Fruit fly (Drosophila melanogaster) whole organism, embryonic: ENCODE results near the gene Sirup.
A peak's percentile ranks its signal among the peaks of the same experiment; 100 is the strongest.

Experiments
- CG10147 ChIP-seq: fragments of 200-800 bp; sonication (Bioruptor generic); optimal IDR thresholded peaks from 2 replicates; lab custom pipeline; 2019; ENCODE audit warnings: missing biosample characterization, mild to moderate bottlenecking, missing genetic modification characterization, moderate library complexity
- CG10366 ChIP-seq: fragments of 200-800 bp; sonication (Bioruptor generic); IDR thresholded peaks from 2 replicates; pipeline ENCODE4 v1.3.6; 2022; ENCODE audit warnings: missing biosample characterization, missing genetic modification characterization
- CG11504 ChIP-seq: fragments of 200-800 bp; sonication (Bioruptor generic); optimal IDR thresholded peaks from 3 replicates; lab custom pipeline; 2019; ENCODE audit warnings: missing biosample characterization, mild to moderate bottlenecking, missing genetic modification characterization, moderate library complexity
- CG12659 ChIP-seq: fragments of 200-800 bp; sonication (Bioruptor generic); optimal IDR thresholded peaks from 3 replicates; lab custom pipeline; 2017; ENCODE audit warnings: mild to moderate bottlenecking, missing biosample characterization, missing genetic modification reagents, missing genetic modification characterization
- CG13287 ChIP-seq: fragments of 200-800 bp; sonication (Bioruptor generic); IDR thresholded peaks from 2 replicates; pipeline ENCODE4 v1.3.6; 2022; ENCODE audit warnings: missing biosample characterization, missing genetic modification characterization; ENCODE audit not compliant: partially characterized antibody
- CG15269 ChIP-seq: fragments of 200-800 bp; sonication (Bioruptor generic); optimal IDR thresholded peaks from 2 replicates; lab custom pipeline; 2018; ENCODE audit warnings: missing biosample characterization, mild to moderate bottlenecking, missing genetic modification characterization, moderate library complexity
- CG16815 ChIP-seq: fragments of 200-800 bp; sonication (Bioruptor generic); optimal IDR thresholded peaks from 3 replicates; lab custom pipeline; 2017; ENCODE audit warnings: missing biosample characterization, mild to moderate bottlenecking, missing genetic modification characterization
- CG17912 ChIP-seq: fragments of 200-800 bp; sonication (Bioruptor generic); optimal IDR thresholded peaks from 2 replicates; lab custom pipeline; 2018; ENCODE audit warnings: missing biosample characterization, mild to moderate bottlenecking, missing genetic modification characterization
- CG18262 ChIP-seq: fragments of 200-800 bp; optimal IDR thresholded peaks from 3 replicates; lab custom pipeline; 2019; ENCODE audit warnings: missing biosample characterization, mild to moderate bottlenecking, missing genetic modification characterization, moderate library complexity
- CG18476 ChIP-seq: fragments of 200-800 bp; sonication (Bioruptor generic); optimal IDR thresholded peaks from 2 replicates; lab custom pipeline; 2016; ENCODE audit warnings: missing biosample characterization, mild to moderate bottlenecking, missing genetic modification characterization
- CG2116 ChIP-seq: fragments of 200-800 bp; sonication (Bioruptor generic); optimal IDR thresholded peaks from 3 replicates; lab custom pipeline; 2018; ENCODE audit warnings: missing biosample characterization, mild to moderate bottlenecking, missing genetic modification characterization
- CG2120 ChIP-seq: fragments of 200-800 bp; sonication (Bioruptor generic); optimal IDR thresholded peaks from 3 replicates; lab custom pipeline; 2016; ENCODE audit warnings: missing biosample characterization, missing genetic modification characterization
- CG30403 ChIP-seq: fragments of 200-800 bp; sonication (Bioruptor generic); optimal IDR thresholded peaks from 3 replicates; lab custom pipeline; 2016; ENCODE audit warnings: missing biosample characterization, missing genetic modification characterization
- CG3838 ChIP-seq: fragments of 200-800 bp; sonication (Bioruptor generic); optimal IDR thresholded peaks from 3 replicates; lab custom pipeline; 2016; ENCODE audit warnings: missing biosample characterization, missing genetic modification characterization
- CG4282 ChIP-seq: fragments of 200-800 bp; sonication (Bioruptor generic); optimal IDR thresholded peaks from 2 replicates; lab custom pipeline; 2016; ENCODE audit warnings: missing biosample characterization, missing genetic modification characterization
- CG7271 ChIP-seq: fragments of 200-800 bp; sonication (Bioruptor generic); optimal IDR thresholded peaks from 2 replicates; lab custom pipeline; 2018; ENCODE audit warnings: missing biosample characterization, mild to moderate bottlenecking, missing genetic modification characterization, moderate library complexity
- CG7839 ChIP-seq: fragments of 200-800 bp; sonication (Bioruptor generic); optimal IDR thresholded peaks from 3 replicates; lab custom pipeline; 2018; ENCODE audit warnings: missing biosample characterization, mild to moderate bottlenecking, missing genetic modification characterization, moderate library complexity
- Camta ChIP-seq: fragments of 200-800 bp; sonication (Bioruptor generic); optimal IDR thresholded peaks from 2 replicates; lab custom pipeline; 2016; ENCODE audit warnings: missing biosample characterization, missing genetic modification characterization
- CoRest ChIP-seq: fragments of 200-800 bp; sonication (Bioruptor generic); optimal IDR thresholded peaks from 3 replicates; lab custom pipeline; 2018; ENCODE audit warnings: missing biosample characterization, mild to moderate bottlenecking, missing genetic modification characterization, moderate library complexity
- Dll ChIP-seq: fragments of 200-800 bp; sonication (Bioruptor generic); IDR thresholded peaks from 4 replicates; pipeline ENCODE4 v1.3.6; 2022; ENCODE audit warnings: missing biosample characterization, missing genetic modification characterization; ENCODE audit not compliant: partially characterized antibody
- Eip74EF ChIP-seq, 2 experiments: fragments of 200-800 bp in 1 of 2; fragments of >200 bp in 1 of 2; sonication (Bioruptor generic) in 1 of 2; optimal IDR thresholded peaks; 2 replicates each; lab custom pipeline; 2017 to 2019; ENCODE audit warnings: missing biosample characterization in 2 of 2, missing genetic modification characterization in 2 of 2, mild to moderate bottlenecking in 1 of 2, moderate library complexity in 1 of 2
- Elba2 ChIP-seq: fragments of 200-800 bp; sonication (Bioruptor generic); optimal IDR thresholded peaks from 3 replicates; lab custom pipeline; 2016; ENCODE audit warnings: missing biosample characterization, missing genetic modification characterization
- GATAe ChIP-seq: fragments of 200-800 bp; sonication (Bioruptor generic); conservative IDR thresholded peaks from 2 replicates; pipeline ENCODE4 v1.3.6; 2022; ENCODE audit warnings: missing biosample characterization, missing genetic modification characterization
- Pdp1 ChIP-seq, 2 experiments: fragments of 200-800 bp; sonication (Bioruptor generic); optimal IDR thresholded peaks; 3 replicates each; lab custom pipeline; 2016; ENCODE audit warnings: missing biosample characterization in 2 of 2, missing genetic modification characterization in 2 of 2, mild to moderate bottlenecking in 1 of 2, moderate library complexity in 1 of 2
- Ptx1 ChIP-seq: fragments of 200-800 bp; sonication (Bioruptor generic); IDR thresholded peaks from 2 replicates; pipeline ENCODE4 v1.3.6; 2022; ENCODE audit warnings: missing biosample characterization, missing genetic modification characterization
- Rfx ChIP-seq: fragments of 200-800 bp; sonication (Bioruptor generic); IDR thresholded peaks from 2 replicates; pipeline ENCODE4 v1.3.6; 2022; ENCODE audit warnings: missing biosample characterization, missing genetic modification characterization
- Scr ChIP-seq: fragments of 200-800 bp; sonication (Bioruptor generic); IDR thresholded peaks from 2 replicates; pipeline ENCODE4 v1.3.6; 2022; ENCODE audit warnings: missing biosample characterization, missing genetic modification characterization; ENCODE audit not compliant: partially characterized antibody
- Trl ChIP-seq, 3 experiments: fragments of >200 bp in 2 of 3; fragments of 200-800 bp in 1 of 3; sonication (Bioruptor generic) in 1 of 3; optimal IDR thresholded peaks; 2 replicates in 1 of 3; 3 replicates in 2 of 3; lab custom pipeline; 2016 to 2017; ENCODE audit warnings: missing biosample characterization in 1 of 3, missing genetic modification characterization in 1 of 3
- dan ChIP-seq: fragments of 200-800 bp; sonication (Bioruptor generic); IDR thresholded peaks from 2 replicates; pipeline ENCODE4 v1.3.6; 2022; ENCODE audit warnings: missing biosample characterization, missing genetic modification characterization
- dm ChIP-seq: fragments of 200-800 bp; sonication (Bioruptor generic); optimal IDR thresholded peaks from 3 replicates; lab custom pipeline; 2016; ENCODE audit warnings: missing biosample characterization, missing genetic modification characterization
- dmrt11E ChIP-seq: fragments of 200-800 bp; sonication (Bioruptor generic); optimal IDR thresholded peaks from 3 replicates; lab custom pipeline; 2018; ENCODE audit warnings: missing biosample characterization, mild to moderate bottlenecking, missing genetic modification characterization, moderate library complexity
- emc ChIP-seq: fragments of 200-800 bp; sonication (Bioruptor generic); optimal IDR thresholded peaks from 2 replicates; lab custom pipeline; 2016; ENCODE audit warnings: missing biosample characterization, missing genetic modification characterization
- fd96Cb ChIP-seq: fragments of 200-800 bp; sonication (Bioruptor generic); optimal IDR thresholded peaks from 2 replicates; lab custom pipeline; 2018; ENCODE audit warnings: missing biosample characterization, mild to moderate bottlenecking, missing genetic modification characterization, moderate library complexity
- gcm2 ChIP-seq: fragments of 200-800 bp; sonication (Bioruptor generic); optimal IDR thresholded peaks from 2 replicates; lab custom pipeline; 2016; ENCODE audit warnings: missing biosample characterization, missing genetic modification characterization
- gt ChIP-seq: fragments of 200-800 bp; sonication (Bioruptor generic); IDR thresholded peaks from 2 replicates; pipeline ENCODE4 v1.3.6; 2022; ENCODE audit warnings: missing biosample characterization, missing genetic modification characterization
- hbn ChIP-seq: fragments of 200-800 bp; sonication (Bioruptor generic); IDR thresholded peaks from 2 replicates; pipeline ENCODE4 v1.3.6; 2022; ENCODE audit warnings: missing biosample characterization, missing genetic modification characterization; ENCODE audit not compliant: partially characterized antibody
- inv ChIP-seq: fragments of 200-800 bp; sonication (Bioruptor generic); IDR thresholded peaks from 2 replicates; pipeline ENCODE4 v1.3.6; 2022; ENCODE audit warnings: missing biosample characterization, missing genetic modification characterization; ENCODE audit not compliant: partially characterized antibody
- lmd ChIP-seq: fragments of 200-800 bp; sonication (Bioruptor generic); IDR thresholded peaks from 2 replicates; pipeline ENCODE4 v1.3.6; 2022; ENCODE audit warnings: missing biosample characterization, missing genetic modification characterization
- mld ChIP-seq: fragments of 200-800 bp; sonication (Bioruptor generic); IDR thresholded peaks from 3 replicates; pipeline ENCODE4 v1.3.6; 2022; ENCODE audit warnings: missing biosample characterization, missing genetic modification characterization; ENCODE audit not compliant: partially characterized antibody
- onecut ChIP-seq: fragments of 200-800 bp; sonication (Bioruptor generic); IDR thresholded peaks from 2 replicates; pipeline ENCODE4 v1.3.6; 2022; ENCODE audit warnings: missing biosample characterization, missing genetic modification characterization
- phol ChIP-seq: fragments of 200-800 bp; sonication (Bioruptor generic); optimal IDR thresholded peaks from 3 replicates; lab custom pipeline; 2018; ENCODE audit warnings: missing biosample characterization, mild to moderate bottlenecking, missing genetic modification characterization, moderate library complexity
- row ChIP-seq: fragments of 200-800 bp; sonication (Bioruptor generic); IDR thresholded peaks from 3 replicates; pipeline ENCODE4 v1.3.6; 2022; ENCODE audit warnings: missing biosample characterization, missing genetic modification characterization
- sna ChIP-seq: fragments of 200-800 bp; sonication (Bioruptor generic); IDR thresholded peaks from 2 replicates; pipeline ENCODE4 v1.3.6; 2022; ENCODE audit warnings: missing biosample characterization, missing genetic modification characterization; ENCODE audit not compliant: partially characterized antibody
- so ChIP-seq: fragments of 200-800 bp; sonication (Bioruptor generic); IDR thresholded peaks from 3 replicates; pipeline ENCODE4 v1.3.6; 2022; ENCODE audit warnings: missing biosample characterization, missing genetic modification characterization
- sqz ChIP-seq: fragments of 200-800 bp; sonication (Bioruptor generic); optimal IDR thresholded peaks from 3 replicates; lab custom pipeline; 2018; ENCODE audit warnings: missing biosample characterization, mild to moderate bottlenecking, missing genetic modification characterization
- tll ChIP-seq, 2 experiments: fragments of 200-800 bp in 1 of 2; fragments of >200 bp in 1 of 2; sonication (Bioruptor generic) in 1 of 2; optimal IDR thresholded peaks; 2 replicates each; lab custom pipeline; 2017 to 2019; ENCODE audit warnings: missing biosample characterization in 2 of 2, missing genetic modification characterization in 2 of 2, mild to moderate bottlenecking in 1 of 2, moderate library complexity in 1 of 2

Gene Sirup

dm6 chr2L:8009283-8010211 lies 10.9 kb downstream of the Sirup start, which contains the start of gene CG12560 (continued):
- TF ChIP-seq CG10366, result peak; percentile 18; the same call in 1 of the 2 replicates
- no peak for TF ChIP-seq CG16815 (GFP tag; lab: Kevin White, UChicago)
- TF ChIP-seq CG30403 (GFP tag; lab: Kevin White, UChicago), result no peak
- peak; percentile 43; the same call in 1 of the 3 replicates for TF ChIP-seq row (GFP tag; lab: Robert Waterston, UW)
- TF ChIP-seq onecut (GFP tag; lab: Robert Waterston, UW), result peak; percentile 16; the same call in 1 of the 2 replicates
- no peak for TF ChIP-seq CG18262 (tag; lab: Kevin White, UChicago)
- peak; percentile 27 for TF ChIP-seq sqz (GFP tag; lab: Kevin White, UChicago)
- TF ChIP-seq Eip74EF (GFP tag; optimal IDR thresholded peaks at IDR 0.05; lab: Kevin White, UChicago), result no peak
- no peak for TF ChIP-seq gcm2 (GFP tag; lab: Kevin White, UChicago)
- no peak for TF ChIP-seq hbn
- peak; percentile 64 for TF ChIP-seq CG11504
- no peak for TF ChIP-seq mld (GFP tag; lab: Robert Waterston, UW)
- TF ChIP-seq CG18476, result no peak
- TF ChIP-seq GATAe (GFP tag; lab: Robert Waterston, UW), result no peak
- no peak for TF ChIP-seq dan (GFP tag; lab: Robert Waterston, UW)
- no peak for TF ChIP-seq CG2120 (GFP tag; lab: Kevin White, UChicago)
- TF ChIP-seq fd96Cb (tag; lab: Kevin White, UChicago), result no peak
- TF ChIP-seq CG12659, result peak; percentile 26
- no peak for TF ChIP-seq inv (GFP tag; lab: Robert Waterston, UW)
- TF ChIP-seq Dll (GFP tag; lab: Robert Waterston, UW), result no peak
- no peak for TF ChIP-seq CG4282
- TF ChIP-seq CG13287 (GFP tag; lab: Robert Waterston, UW), result no peak
- TF ChIP-seq gt (GFP tag; lab: Robert Waterston, UW), result no peak
- TF ChIP-seq CG10147 (GFP tag; lab: Kevin White, UChicago), result no peak
- TF ChIP-seq Scr (GFP tag; lab: Robert Waterston, UW), result 0 out of 2 replicates have a peak, but pooled peaks have one; percentile 21
- TF ChIP-seq emc (GFP tag; lab: Kevin White, UChicago), result no peak
- no peak for TF ChIP-seq lmd (GFP tag; lab: Robert Waterston, UW)
- TF ChIP-seq CoRest (tag; lab: Kevin White, UChicago), result no peak
- no peak for TF ChIP-seq CG7271 (tag; lab: Kevin White, UChicago)
- peak in 1 of 2 experiments; percentile 8 for TF ChIP-seq Pdp1 (GFP tag; optimal IDR thresholded peaks at IDR 0.05; lab: Kevin White, UChicago)
- peak; percentile 20 for TF ChIP-seq CG17912
- peak; percentile 71; the same call in 2 of the 3 replicates for TF ChIP-seq so (GFP tag; lab: Robert Waterston, UW)
- TF ChIP-seq CG7839, result no peak
- peak; percentile 15 to 60 for TF ChIP-seq Trl (optimal IDR thresholded peaks at IDR 0.05; lab: Kevin White, UChicago)
- peak; percentile 40 for TF ChIP-seq Trl (GFP tag; optimal IDR thresholded peaks at IDR 0.05; lab: Kevin White, UChicago)
- TF ChIP-seq Elba2 (GFP tag; lab: Kevin White, UChicago), result no peak
- no peak for TF ChIP-seq dmrt11E (tag; lab: Kevin White, UChicago)
- no peak for TF ChIP-seq tll (GFP tag; optimal IDR thresholded peaks at IDR 0.05; lab: Kevin White, UChicago)
- TF ChIP-seq sna, result no peak
- peak; percentile 26 for TF ChIP-seq CG15269
- no peak for TF ChIP-seq phol
- TF ChIP-seq CG3838, result peak; percentile 15
- no peak for TF ChIP-seq CG2116 (GFP tag; lab: Kevin White, UChicago)
- peak; percentile 27 for TF ChIP-seq dm (GFP tag; lab: Kevin White, UChicago)
- peak; percentile 20 for TF ChIP-seq Camta
- peak; percentile 21; the same call in 1 of the 2 replicates for TF ChIP-seq Rfx (GFP tag; lab: Robert Waterston, UW)
- peak; percentile 29 for TF ChIP-seq Ptx1 (GFP tag; lab: Robert Waterston, UW)
